Worm (Caenorhabditis elegans) whole organism, early embryonic: ENCODE data around the gene sdz-31.

Experiments used
- B0310.2 ChIP-seq: sonication (generic microtip); optimal IDR thresholded peaks from 2 replicates; lab custom pipeline; 2016; ENCODE audit warnings: mild to moderate bottlenecking, missing genetic modification characterization, missing compliant biosample characterization
- F13C5.2 ChIP-seq: sonication (generic microtip); optimal IDR thresholded peaks from 2 replicates; lab custom pipeline; 2017; ENCODE audit warnings: mild to moderate bottlenecking, missing genetic modification characterization, inconsistent platforms, missing compliant biosample characterization
- aly-1 ChIP-seq: sonication (generic microtip); optimal IDR thresholded peaks from 2 replicates; lab custom pipeline; 2016; ENCODE audit warnings: missing genetic modification characterization, missing compliant biosample characterization
- ama-1 ChIP-seq: fragments of 150-350 bp; optimal IDR thresholded peaks from 2 replicates; lab custom pipeline; 2014
- ceh-13 ChIP-seq: fragments of 200-800 bp; sonication (Bioruptor generic); optimal IDR thresholded peaks from 2 replicates; lab custom pipeline; 2018; ENCODE audit warnings: mild to moderate bottlenecking, missing genetic modification characterization, missing compliant biosample characterization
- ceh-36 ChIP-seq: sonication (generic microtip); optimal IDR thresholded peaks from 2 replicates; lab custom pipeline; 2016; ENCODE audit warnings: missing genetic modification characterization, inconsistent platforms, missing compliant biosample characterization
- ets-7 ChIP-seq: sonication (generic microtip); optimal IDR thresholded peaks from 2 replicates; lab custom pipeline; 2016; ENCODE audit warnings: missing genotype, missing genetic modification characterization, missing compliant biosample characterization
- flt-1 ChIP-seq: fragments of 200-800 bp; sonication (Bioruptor generic); IDR thresholded peaks from 2 replicates; pipeline ENCODE4 v1.3.6; 2022; ENCODE audit warnings: missing genetic modification characterization, missing compliant biosample characterization
- hmbx-1 ChIP-seq: sonication (generic microtip); optimal IDR thresholded peaks from 2 replicates; lab custom pipeline; 2016; ENCODE audit warnings: mild to moderate bottlenecking, missing genetic modification characterization, missing compliant biosample characterization
- hmg-4 ChIP-seq: fragments of 200-800 bp; sonication (Bioruptor generic); optimal IDR thresholded peaks from 2 replicates; lab custom pipeline; 2018; ENCODE audit warnings: mild to moderate bottlenecking, missing genetic modification characterization, missing compliant biosample characterization
- hnd-1 ChIP-seq: sonication (generic microtip); optimal IDR thresholded peaks from 2 replicates; lab custom pipeline; 2016; ENCODE audit warnings: missing genetic modification characterization, missing compliant biosample characterization
- pes-1 ChIP-seq: fragments of 200-800 bp; sonication (Bioruptor generic); IDR thresholded peaks from 2 replicates; pipeline ENCODE4 v1.3.6; 2022; ENCODE audit warnings: missing genetic modification reagents, missing genetic modification characterization, missing compliant biosample characterization
- scrt-1 ChIP-seq: fragments of 200-800 bp; sonication (Bioruptor generic); IDR thresholded peaks from 2 replicates; pipeline ENCODE4 v1.3.6; 2022; ENCODE audit warnings: missing genetic modification characterization, missing compliant biosample characterization
- sea-1 ChIP-seq: fragments of 200-800 bp; sonication (Bioruptor generic); conservative IDR thresholded peaks from 2 replicates; pipeline ENCODE4 v1.3.6; 2022; ENCODE audit warnings: missing genetic modification characterization, missing compliant biosample characterization
- tbx-11 ChIP-seq: fragments of 200-800 bp; sonication (Bioruptor generic); IDR thresholded peaks from 2 replicates; pipeline ENCODE4 v1.3.6; 2022; ENCODE audit warnings: missing genetic modification characterization, missing compliant biosample characterization
- tbx-37 ChIP-seq: fragments of 200-800 bp; sonication (Bioruptor generic); conservative IDR thresholded peaks from 2 replicates; pipeline ENCODE4 v1.3.6; 2022; ENCODE audit warnings: missing genetic modification reagents, missing genetic modification characterization, missing compliant biosample characterization
- tra-4 ChIP-seq: sonication (generic microtip); optimal IDR thresholded peaks from 2 replicates; lab custom pipeline; 2017; ENCODE audit warnings: missing genetic modification characterization, missing compliant biosample characterization

sdz-31 gene

ce11 chrV:9855920-9856852 is 23.8 kb upstream of the sdz-31 start:
- peak; percentile 24 for TF ChIP-seq aly-1 (tag; lab: Kevin White, UChicago)
- TF ChIP-seq ama-1 (lab: Kevin White, UChicago) = no peak
- TF ChIP-seq hmbx-1 (tag; lab: Kevin White, UChicago) = no peak
- no peak for TF ChIP-seq hmg-4 (GFP tag; lab: Kevin White, UChicago)
- no peak for TF ChIP-seq sea-1 (GFP tag; lab: Robert Waterston, UW)
- no peak for TF ChIP-seq hnd-1 (tag; lab: Kevin White, UChicago)
- TF ChIP-seq scrt-1 (GFP tag; lab: Robert Waterston, UW) = no peak
- TF ChIP-seq F13C5.2 (tag; lab: Kevin White, UChicago) = no peak
- no peak for TF ChIP-seq pes-1
- TF ChIP-seq ets-7 (tag; lab: Kevin White, UChicago) = no peak
- no peak for TF ChIP-seq tbx-37 (GFP tag; lab: Robert Waterston, UW)
- TF ChIP-seq tra-4 (tag; lab: Kevin White, UChicago) = no peak
- peak; percentile 35 for TF ChIP-seq B0310.2
- TF ChIP-seq ceh-13 = no peak

ce11 chrV:9856978-9857377 is 23.0 kb upstream of the sdz-31 start:
- TF ChIP-seq tbx-11 (no peak), F13C5.2 (tag; lab: Kevin White, UChicago) (no peak), scrt-1 (GFP tag; lab: Robert Waterston, UW) (no peak), ama-1 (lab: Kevin White, UChicago) (no peak), hmg-4 (GFP tag; lab: Kevin White, UChicago) (no peak), hnd-1 (tag; lab: Kevin White, UChicago) (no peak), sea-1 (GFP tag; lab: Robert Waterston, UW) (no peak), aly-1 (tag; lab: Kevin White, UChicago) (no peak), tra-4 (tag; lab: Kevin White, UChicago) (no peak)

- no peak for TF ChIP-seq pes-1
- TF ChIP-seq ama-1 (lab: Kevin White, UChicago) = no peak
- no peak for TF ChIP-seq flt-1 (GFP tag; lab: Robert Waterston, UW)
- no peak for TF ChIP-seq hmbx-1 (tag; lab: Kevin White, UChicago)
- no peak for TF ChIP-seq scrt-1 (GFP tag; lab: Robert Waterston, UW)
- no peak for TF ChIP-seq F13C5.2 (tag; lab: Kevin White, UChicago)
- TF ChIP-seq ceh-36 (tag; lab: Kevin White, UChicago) = no peak
- TF ChIP-seq hmg-4 (GFP tag; lab: Kevin White, UChicago) = no peak
- no peak for TF ChIP-seq tbx-11
Measured at ce11 chrV:9859863-9860262, 20.1 kb upstream of the sdz-31 start, which contains the start of gene lsy-12. TSS of gene lsy-12 (minus strand) at chrV:9859963.

- TF ChIP-seq ceh-36 (tag; lab: Kevin White, UChicago) = no peak
- TF ChIP-seq hmbx-1 (tag; lab: Kevin White, UChicago) = no peak
- TF ChIP-seq F13C5.2 (tag; lab: Kevin White, UChicago) = no peak
- TF ChIP-seq ceh-13 = no peak
- no peak for TF ChIP-seq tra-4 (tag; lab: Kevin White, UChicago)
- TF ChIP-seq B0310.2 = no peak
- TF ChIP-seq sea-1 (GFP tag; lab: Robert Waterston, UW) = no peak
- TF ChIP-seq tbx-37 (GFP tag; lab: Robert Waterston, UW) = no peak
- no peak for TF ChIP-seq hmg-4 (GFP tag; lab: Kevin White, UChicago)
- TF ChIP-seq flt-1 (GFP tag; lab: Robert Waterston, UW) = no peak
- no peak for TF ChIP-seq ets-7 (tag; lab: Kevin White, UChicago)
- TF ChIP-seq tbx-11 = no peak
- no peak for TF ChIP-seq pes-1
- TF ChIP-seq scrt-1 (GFP tag; lab: Robert Waterston, UW) = no peak
- TF ChIP-seq aly-1 (tag; lab: Kevin White, UChicago) = no peak
- no peak for TF ChIP-seq ama-1 (lab: Kevin White, UChicago)
- TF ChIP-seq hnd-1 (tag; lab: Kevin White, UChicago) = no peak
Measured at ce11 chrV:9860337-9860736, 19.6 kb upstream of the sdz-31 start.

- TF ChIP-seq F13C5.2 (tag; lab: Kevin White, UChicago) (no peak), ama-1 (lab: Kevin White, UChicago) (no peak), hnd-1 (tag; lab: Kevin White, UChicago) (no peak), ceh-13 (no peak), flt-1 (GFP tag; lab: Robert Waterston, UW) (no peak), tra-4 (tag; lab: Kevin White, UChicago) (no peak), scrt-1 (GFP tag; lab: Robert Waterston, UW) (no peak), pes-1 (no peak), hmg-4 (GFP tag; lab: Kevin White, UChicago) (no peak), ceh-36 (tag; lab: Kevin White, UChicago) (no peak), ets-7 (tag; lab: Kevin White, UChicago) (no peak), hmbx-1 (tag; lab: Kevin White, UChicago) (no peak), aly-1 (tag; lab: Kevin White, UChicago) (no peak), B0310.2 (no peak), tbx-37 (GFP tag; lab: Robert Waterston, UW) (no peak), tbx-11 (no peak)
Measured at ce11 chrV:9868311-9868710, 11.7 kb upstream of the sdz-31 start, which contains the start of gene srab-17. TSS of gene srab-17 (minus strand) at chrV:9868411.

ce11 chrV:9871339-9871738 is 8.6 kb upstream of the sdz-31 start, which contains the start of gene srab-18:
TSS of gene srab-18 (minus strand) at chrV:9871439.
- no peak for TF ChIP-seq ama-1 (lab: Kevin White, UChicago)
- no peak for TF ChIP-seq B0310.2
- no peak for TF ChIP-seq flt-1 (GFP tag; lab: Robert Waterston, UW)
- TF ChIP-seq scrt-1 (GFP tag; lab: Robert Waterston, UW) = no peak
- no peak for TF ChIP-seq pes-1
- no peak for TF ChIP-seq sea-1 (GFP tag; lab: Robert Waterston, UW)
- TF ChIP-seq hmbx-1 (tag; lab: Kevin White, UChicago) = no peak
- TF ChIP-seq hmg-4 (GFP tag; lab: Kevin White, UChicago) = no peak
- no peak for TF ChIP-seq ceh-13
- TF ChIP-seq tra-4 (tag; lab: Kevin White, UChicago) = no peak
- no peak for TF ChIP-seq hnd-1 (tag; lab: Kevin White, UChicago)
- no peak for TF ChIP-seq tbx-37 (GFP tag; lab: Robert Waterston, UW)
